1 fruit fly cellular context compared by ENCODE assay signal in genomic region chrX:7908239-7909068, dm6.
A peak's percentile ranks its signal among the peaks of the same experiment; 100 is the strongest.
TF ChIP-seq lines count a peak whose summit lies in the region.

TSS of gene dpr14 (minus strand) at chrX:7908286.
TSS of gene spidey (plus strand) at chrX:7908931.

TF ChIP-seq in whole organism, embryonic, 481 proteins besides CTCF, POLR2A, EP300 and RAD21 (continued from another document):
- TF ChIP-seq Nf-YB (GFP tag; optimal IDR thresholded peaks at IDR 0.05; lab: Kevin White, UChicago) = peak; percentile 74
- peak; percentile 80 for TF ChIP-seq sd (tag; optimal IDR thresholded peaks at IDR 0.05; lab: Kevin White, UChicago)
- TF ChIP-seq kay (GFP tag; optimal IDR thresholded peaks at IDR 0.05; lab: Kevin White, UChicago) = peak; percentile 71
- TF ChIP-seq CG3407 (GFP tag; optimal IDR thresholded peaks at IDR 0.05; lab: Kevin White, UChicago) = peak; percentile 74
- TF ChIP-seq CG7987 (GFP tag; optimal IDR thresholded peaks at IDR 0.05; lab: Kevin White, UChicago) = peak; percentile 78
- TF ChIP-seq ems (GFP tag; optimal IDR thresholded peaks at IDR 0.05; lab: Kevin White, UChicago) = peak; percentile 89
- peak in 1 of 2 experiments; percentile 75 for TF ChIP-seq Hr78 (GFP tag; optimal IDR thresholded peaks at IDR 0.05; lab: Kevin White, UChicago)
- peak; percentile 62 for TF ChIP-seq Bteb2 (GFP tag; optimal IDR thresholded peaks at IDR 0.05; lab: Kevin White, UChicago)
- TF ChIP-seq ssp (GFP tag; IDR thresholded peaks at IDR 0.05; lab: Robert Waterston, UW) = peak; percentile 74
- TF ChIP-seq sens-2 (GFP tag; IDR thresholded peaks at IDR 0.05; lab: Robert Waterston, UW) = peak; percentile 46; the same call in 1 of the 2 replicates
- TF ChIP-seq exex (tag; optimal IDR thresholded peaks at IDR 0.05; lab: Kevin White, UChicago) = peak; percentile 80
- peak; percentile 96 for TF ChIP-seq HmgZ (tag; optimal IDR thresholded peaks at IDR 0.05; lab: Kevin White, UChicago)
- peak; percentile 79 for TF ChIP-seq Mes4 (GFP tag; optimal IDR thresholded peaks at IDR 0.05; lab: Kevin White, UChicago)
- TF ChIP-seq jigr1 (GFP tag; IDR thresholded peaks at IDR 0.05; lab: Robert Waterston, UW) = peak; percentile 66; the same call in 2 of the 3 replicates
- TF ChIP-seq CG3847 (GFP tag; IDR thresholded peaks at IDR 0.05; lab: Robert Waterston, UW) = peak; percentile 88
- peak; percentile 94 for TF ChIP-seq CG15269 (tag; optimal IDR thresholded peaks at IDR 0.05; lab: Kevin White, UChicago)
- TF ChIP-seq stwl (tag; optimal IDR thresholded peaks at IDR 0.05; lab: Kevin White, UChicago) = no peak
- no peak for TF ChIP-seq cad (GFP tag; optimal IDR thresholded peaks at IDR 0.05; lab: Kevin White, UChicago)
- peak; percentile 90 for TF ChIP-seq CG11695 (GFP tag; IDR thresholded peaks at IDR 0.05; lab: Robert Waterston, UW)
- peak; percentile 86 for TF ChIP-seq kni (GFP tag; optimal IDR thresholded peaks at IDR 0.05; lab: Kevin White, UChicago)
- TF ChIP-seq Hey (tag; optimal IDR thresholded peaks at IDR 0.05; lab: Kevin White, UChicago) = peak; percentile 67
- TF ChIP-seq CG8290 (GFP tag; optimal IDR thresholded peaks at IDR 0.05; lab: Kevin White, UChicago) = peak; percentile 29
- peak; percentile 72 to 92 for TF ChIP-seq CG8290 (tag; optimal IDR thresholded peaks at IDR 0.05; lab: Kevin White, UChicago)
- peak; percentile 94 for TF ChIP-seq cg (GFP tag; optimal IDR thresholded peaks at IDR 0.05; lab: Kevin White, UChicago)
- peak; percentile 13 for TF ChIP-seq Neu2 (GFP tag; optimal IDR thresholded peaks at IDR 0.05; lab: Kevin White, UChicago; ENCODE audit: borderline replicate concordance)
- TF ChIP-seq NfI (GFP tag; optimal IDR thresholded peaks at IDR 0.05; lab: Kevin White, UChicago) = peak; percentile 91
- TF ChIP-seq Camta (GFP tag; optimal IDR thresholded peaks at IDR 0.05; lab: Kevin White, UChicago) = peak; percentile 83
- peak; percentile 92 for TF ChIP-seq caup (GFP tag; optimal IDR thresholded peaks at IDR 0.05; lab: Kevin White, UChicago; ENCODE audit: severe bottlenecking)
- TF ChIP-seq disco-r (GFP tag; optimal IDR thresholded peaks at IDR 0.05; lab: Kevin White, UChicago) = peak; percentile 71
- TF ChIP-seq Hand (GFP tag; optimal IDR thresholded peaks at IDR 0.05; lab: Kevin White, UChicago) = peak; percentile 88
- peak; percentile 67; the same call in 1 of the 2 replicates for TF ChIP-seq cas (GFP tag; IDR thresholded peaks at IDR 0.05; lab: Robert Waterston, UW)
- TF ChIP-seq CG1024 (GFP tag; IDR thresholded peaks at IDR 0.05; lab: Robert Waterston, UW) = peak; percentile 61
- peak; percentile 92 for TF ChIP-seq CG3281 (GFP tag; optimal IDR thresholded peaks at IDR 0.05; lab: Kevin White, UChicago)
- peak; percentile 86 for TF ChIP-seq nerfin-1 (tag; optimal IDR thresholded peaks at IDR 0.05; lab: Kevin White, UChicago)
- peak; percentile 55 for TF ChIP-seq CG7928 (GFP tag; optimal IDR thresholded peaks at IDR 0.05; lab: Kevin White, UChicago)
- TF ChIP-seq CG18476 (GFP tag; optimal IDR thresholded peaks at IDR 0.05; lab: Kevin White, UChicago) = peak; percentile 85
- peak; percentile 90 for TF ChIP-seq Xrp1 (GFP tag; IDR thresholded peaks at IDR 0.05; lab: Robert Waterston, UW)
- TF ChIP-seq ERR (GFP tag; optimal IDR thresholded peaks at IDR 0.05; lab: Kevin White, UChicago) = peak; percentile 77
- TF ChIP-seq pan (optimal IDR thresholded peaks at IDR 0.05; lab: Kevin White, UChicago) = no peak
- TF ChIP-seq pan (GFP tag; optimal IDR thresholded peaks at IDR 0.05 in 1 of 2, IDR thresholded peaks at IDR 0.05 in 1 of 2) = peak in 1 of 2 experiments; percentile 90
- TF ChIP-seq p53 (GFP tag; optimal IDR thresholded peaks at IDR 0.05; lab: Kevin White, UChicago) = peak; percentile 5
- TF ChIP-seq gro (GFP tag; optimal IDR thresholded peaks at IDR 0.05; lab: Kevin White, UChicago) = peak; percentile 92
- TF ChIP-seq hkb (optimal IDR thresholded peaks at IDR 0.05; lab: Kevin White, UChicago) = no peak
- peak; percentile 94 for TF ChIP-seq hkb (GFP tag; IDR thresholded peaks at IDR 0.05; lab: Robert Waterston, UW)
